Worm (Caenorhabditis elegans): ENCODE measurements around the gene lbp-8.

- no peak for TF ChIP-seq ttx-3 (tag; optimal IDR thresholded peaks at IDR 0.05)
- no peak for TF ChIP-seq ref-2 (tag; optimal IDR thresholded peaks at IDR 0.05)
Observed at ce11 chrV:13858906-13859305, 31.7 kb upstream of the lbp-8 start, which contains the start of gene srx-135.
